Worm (Caenorhabditis elegans) whole organism, late embryonic: Measurements from ENCODE around the gene Y60A3A.23.

Source experiments
- C38D4.7 ChIP-seq: fragments of 200-800 bp; sonication (Bioruptor generic); optimal IDR thresholded peaks from 2 replicates; lab custom pipeline; 2018; ENCODE audit warnings: mild to moderate bottlenecking, missing genetic modification characterization, moderate library complexity, missing compliant biosample characterization
- K09A11.1 ChIP-seq: sonication (generic microtip); optimal IDR thresholded peaks from 2 replicates; lab custom pipeline; 2017; ENCODE audit warnings: antibody characterized with exemption, mild to moderate bottlenecking, missing genetic modification characterization, missing compliant biosample characterization; ENCODE audit not compliant: insufficient read depth
- Y22D7AL.16 ChIP-seq: sonication (generic microtip); optimal IDR thresholded peaks from 2 replicates; lab custom pipeline; 2016; ENCODE audit warnings: missing genetic modification characterization, missing compliant biosample characterization
- ceh-14 ChIP-seq: sonication (generic microtip); optimal IDR thresholded peaks from 2 replicates; lab custom pipeline; 2016; ENCODE audit warnings: missing genotype, missing genetic modification characterization, missing compliant biosample characterization
- ceh-18 ChIP-seq: sonication (generic microtip); optimal IDR thresholded peaks from 2 replicates; lab custom pipeline; 2016; ENCODE audit warnings: missing genetic modification characterization, missing compliant biosample characterization
- ceh-22 ChIP-seq: sonication (generic microtip); optimal IDR thresholded peaks from 2 replicates; lab custom pipeline; 2017; ENCODE audit warnings: missing biosample characterization, missing genetic modification characterization
- ceh-31 ChIP-seq: sonication (generic microtip); optimal IDR thresholded peaks from 2 replicates; lab custom pipeline; 2016; ENCODE audit warnings: missing genetic modification characterization, missing compliant biosample characterization
- ceh-34 ChIP-seq: sonication (generic microtip); optimal IDR thresholded peaks from 2 replicates; lab custom pipeline; 2016; ENCODE audit warnings: mild to moderate bottlenecking, missing genetic modification characterization, missing compliant biosample characterization
- ceh-45 ChIP-seq: fragments of 200-800 bp; sonication (Bioruptor generic); IDR thresholded peaks from 2 replicates; pipeline ENCODE4 v1.3.6; 2022; ENCODE audit warnings: missing genetic modification reagents, missing genetic modification characterization, missing compliant biosample characterization
- ceh-48 ChIP-seq: sonication (generic microtip); optimal IDR thresholded peaks from 2 replicates; lab custom pipeline; 2016; ENCODE audit warnings: missing genetic modification characterization, inconsistent platforms, missing compliant biosample characterization
- che-1 ChIP-seq: sonication (generic microtip); optimal IDR thresholded peaks from 2 replicates; lab custom pipeline; 2016; ENCODE audit warnings: mild to moderate bottlenecking, missing genetic modification characterization, missing compliant biosample characterization
- dmd-4 ChIP-seq: sonication (generic microtip); optimal IDR thresholded peaks from 2 replicates; lab custom pipeline; 2016; ENCODE audit warnings: borderline replicate concordance, missing genetic modification characterization, missing compliant biosample characterization
- elt-2 ChIP-seq: sonication (generic microtip); optimal IDR thresholded peaks from 2 replicates; lab custom pipeline; 2016; ENCODE audit warnings: missing genetic modification reagents, missing genetic modification characterization, missing compliant biosample characterization
- ets-4 ChIP-seq: sonication (generic microtip); optimal IDR thresholded peaks from 2 replicates; lab custom pipeline; 2016; ENCODE audit warnings: missing genetic modification characterization, missing compliant biosample characterization
- fax-1 ChIP-seq: sonication (generic microtip); optimal IDR thresholded peaks from 2 replicates; lab custom pipeline; 2016; ENCODE audit warnings: missing genotype, missing genetic modification characterization, missing compliant biosample characterization
- fkh-10 ChIP-seq: fragments of 150-350 bp; optimal IDR thresholded peaks from 2 replicates; lab custom pipeline; 2014; ENCODE audit warnings: missing biosample characterization, missing genetic modification reagents, missing genetic modification characterization
- fkh-6 ChIP-seq: sonication (generic microtip); optimal IDR thresholded peaks from 2 replicates; lab custom pipeline; 2016; ENCODE audit warnings: missing genetic modification characterization, missing compliant biosample characterization
- gmeb-2 ChIP-seq: sonication (generic microtip); optimal IDR thresholded peaks from 2 replicates; lab custom pipeline; 2016; ENCODE audit warnings: missing genetic modification characterization, inconsistent platforms, missing compliant biosample characterization
- hlh-13 ChIP-seq: fragments of 200-800 bp; sonication (Bioruptor generic); optimal IDR thresholded peaks from 2 replicates; lab custom pipeline; 2018; ENCODE audit warnings: mild to moderate bottlenecking, missing genetic modification characterization, missing compliant biosample characterization
- hlh-15 ChIP-seq: sonication (generic microtip); optimal IDR thresholded peaks from 2 replicates; lab custom pipeline; 2016; ENCODE audit warnings: missing genetic modification characterization, missing compliant biosample characterization
- hlh-30 ChIP-seq: sonication (generic microtip); optimal IDR thresholded peaks from 2 replicates; lab custom pipeline; 2017; ENCODE audit warnings: antibody characterized with exemption, missing genetic modification characterization, missing compliant biosample characterization; ENCODE audit not compliant: insufficient read depth
- hlh-8 ChIP-seq: sonication (generic microtip); optimal IDR thresholded peaks from 2 replicates; lab custom pipeline; 2016; ENCODE audit warnings: missing genotype, missing genetic modification characterization, missing compliant biosample characterization
- lim-6 ChIP-seq: sonication (generic microtip); optimal IDR thresholded peaks from 2 replicates; lab custom pipeline; 2016; ENCODE audit warnings: missing genetic modification characterization, missing compliant biosample characterization
- nfya-1 ChIP-seq: sonication (generic microtip); optimal IDR thresholded peaks from 2 replicates; lab custom pipeline; 2017; ENCODE audit warnings: missing genetic modification characterization, mild to moderate bottlenecking, missing compliant biosample characterization, antibody characterized with exemption, moderate library complexity
- nhr-11 ChIP-seq: fragments of 150-350 bp; optimal IDR thresholded peaks from 2 replicates; lab custom pipeline; 2014; ENCODE audit warnings: missing biosample characterization, missing genetic modification characterization
- nhr-232 ChIP-seq: sonication (generic microtip); optimal IDR thresholded peaks from 2 replicates; lab custom pipeline; 2016; ENCODE audit warnings: missing genetic modification characterization, missing compliant biosample characterization
- npax-4 ChIP-seq: sonication (generic microtip); optimal IDR thresholded peaks from 2 replicates; lab custom pipeline; 2016; ENCODE audit warnings: missing genetic modification characterization, missing compliant biosample characterization
- pag-3 ChIP-seq: sonication (generic microtip); optimal IDR thresholded peaks from 2 replicates; lab custom pipeline; 2016; ENCODE audit warnings: missing compliant biosample characterization, missing genetic modification characterization, borderline replicate concordance
- pros-1 ChIP-seq: fragments of 150-350 bp; optimal IDR thresholded peaks from 2 replicates; lab custom pipeline; 2014; ENCODE audit warnings: missing biosample characterization, missing genetic modification reagents, missing genetic modification characterization
- rnt-1 ChIP-seq: sonication (generic microtip); optimal IDR thresholded peaks from 2 replicates; lab custom pipeline; 2016; ENCODE audit warnings: missing genetic modification characterization, missing compliant biosample characterization
- sdc-2 ChIP-seq: sonication (generic microtip); optimal IDR thresholded peaks from 2 replicates; lab custom pipeline; 2016; ENCODE audit warnings: missing genotype, missing genetic modification characterization, missing compliant biosample characterization
- syd-9 ChIP-seq: sonication (generic microtip); optimal IDR thresholded peaks from 2 replicates; lab custom pipeline; 2016; ENCODE audit warnings: mild to moderate bottlenecking, missing genetic modification characterization, moderate library complexity, missing compliant biosample characterization
- tbx-2 ChIP-seq: sonication (generic microtip); optimal IDR thresholded peaks from 2 replicates; lab custom pipeline; 2016; ENCODE audit warnings: missing genetic modification characterization, missing compliant biosample characterization
- tbx-7 ChIP-seq: sonication (generic microtip); optimal IDR thresholded peaks from 2 replicates; lab custom pipeline; 2016; ENCODE audit warnings: missing genotype, missing genetic modification characterization, missing compliant biosample characterization
- unc-42 ChIP-seq: sonication (generic microtip); optimal IDR thresholded peaks from 2 replicates; lab custom pipeline; 2016; ENCODE audit warnings: missing genotype, missing genetic modification characterization, missing compliant biosample characterization
- unc-55 ChIP-seq: sonication (generic microtip); optimal IDR thresholded peaks from 2 replicates; lab custom pipeline; 2017; ENCODE audit warnings: missing biosample characterization, missing genetic modification reagents, missing genetic modification characterization
- unc-86 ChIP-seq: sonication (generic microtip); optimal IDR thresholded peaks from 2 replicates; lab custom pipeline; 2016; ENCODE audit warnings: missing genetic modification characterization, missing compliant biosample characterization
- ztf-16 ChIP-seq: sonication (generic microtip); optimal IDR thresholded peaks from 2 replicates; lab custom pipeline; 2017; ENCODE audit warnings: missing genetic modification characterization, missing compliant biosample characterization

Gene Y60A3A.23

DNA sequence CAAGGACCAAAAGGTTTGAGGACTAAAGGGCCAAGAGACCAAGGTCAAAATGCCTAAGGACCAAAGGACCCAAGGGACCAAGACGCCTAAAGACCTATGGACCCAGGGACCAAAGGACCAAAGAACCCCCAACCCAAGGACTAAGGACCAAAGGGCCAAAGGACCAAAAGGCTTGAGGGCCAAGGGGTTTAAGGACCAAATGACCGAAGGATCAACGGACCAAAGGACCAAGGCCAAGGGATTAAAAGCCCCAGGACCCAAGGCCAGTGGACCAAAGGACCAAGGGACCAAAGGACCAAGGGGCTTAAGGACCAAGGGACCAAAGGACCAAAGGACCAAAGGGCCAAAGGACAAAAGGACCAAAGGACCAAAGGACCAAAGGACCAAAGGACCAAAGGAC lies 7.8 kb upstream of the Y60A3A.23 start:
- TF ChIP-seq tbx-7: no peak
- peak; percentile 59 for TF ChIP-seq pag-3 (tag; lab: Kevin White, UChicago)

DNA sequence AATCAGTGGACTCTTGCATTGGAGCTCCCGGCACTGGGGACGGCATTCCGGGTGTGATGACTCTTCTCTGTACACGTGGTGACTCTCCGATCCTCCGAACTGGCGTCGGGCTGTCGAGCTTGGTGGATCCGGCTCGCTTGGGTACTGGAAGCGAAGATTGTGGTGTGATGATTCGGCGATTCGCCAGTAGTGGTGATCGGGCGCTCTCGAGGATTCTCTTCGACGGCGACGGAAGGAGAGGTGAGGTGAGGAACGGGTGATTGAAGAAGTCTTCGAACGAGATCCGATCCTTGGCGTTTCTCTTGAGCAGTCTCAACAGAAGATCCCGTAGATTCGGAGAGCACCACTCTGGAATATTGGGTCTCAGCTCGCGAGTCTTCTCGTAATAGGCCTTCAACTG lies 6.9 kb upstream of the Y60A3A.23 start:
- no peak for TF ChIP-seq fax-1 (tag; lab: Kevin White, UChicago)
- TF ChIP-seq pros-1 (tag; lab: Kevin White, UChicago): no peak

DNA sequence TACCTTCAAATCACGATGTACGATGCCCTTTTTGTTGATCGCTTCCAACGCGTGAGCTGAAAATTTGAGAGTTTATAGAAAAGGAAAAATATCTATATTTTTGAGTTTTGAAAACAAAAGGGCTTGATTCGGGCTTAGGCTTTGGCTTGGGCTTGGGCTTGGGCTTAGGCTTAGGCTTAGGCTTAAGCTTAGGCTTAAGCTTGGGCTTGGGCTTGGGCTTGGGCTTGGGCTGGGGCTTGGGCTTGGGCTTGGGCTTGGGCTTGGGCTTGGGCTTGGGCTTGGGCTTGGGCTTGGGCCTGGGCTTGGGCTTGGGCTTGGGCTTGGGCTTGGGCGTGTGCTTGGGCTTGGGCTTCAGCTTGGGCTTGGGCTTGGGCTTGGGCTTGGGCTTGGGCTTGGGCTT lies 5.4 kb upstream of the Y60A3A.23 start:
- TF ChIP-seq ztf-16 (tag; lab: Kevin White, UChicago) (no peak), Y22D7AL.16 (tag; lab: Kevin White, UChicago) (no peak), fkh-10 (GFP tag; lab: Kevin White, UChicago) (no peak), C38D4.7 (GFP tag; lab: Kevin White, UChicago) (no peak), ceh-18 (tag; lab: Kevin White, UChicago) (no peak), npax-4 (no peak)

DNA sequence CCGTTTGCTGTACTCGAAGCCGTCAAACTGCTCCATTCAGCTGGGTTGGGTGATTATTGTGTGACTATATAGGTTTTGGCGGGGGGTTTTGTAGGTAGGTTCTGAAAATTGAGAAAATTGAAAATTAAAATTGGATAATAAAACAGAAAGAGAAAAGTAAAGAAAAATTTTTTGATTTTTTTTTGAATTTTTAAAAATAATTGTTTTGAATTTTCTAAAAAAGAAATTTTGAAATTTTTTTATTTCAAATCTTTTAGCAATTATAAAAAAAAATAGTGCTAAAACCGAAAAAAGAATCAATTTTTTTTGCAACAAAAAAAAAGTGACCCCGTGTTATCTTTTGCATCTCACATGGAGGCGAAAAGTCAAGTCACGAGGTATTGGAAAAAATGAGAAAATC lies 3.2 kb upstream of the Y60A3A.23 start, which contains the start of gene unc-51:
unc-51 (minus strand) TSS at position 101 of the 400 bp plus-strand sequence.
- no peak for TF ChIP-seq ceh-22

DNA sequence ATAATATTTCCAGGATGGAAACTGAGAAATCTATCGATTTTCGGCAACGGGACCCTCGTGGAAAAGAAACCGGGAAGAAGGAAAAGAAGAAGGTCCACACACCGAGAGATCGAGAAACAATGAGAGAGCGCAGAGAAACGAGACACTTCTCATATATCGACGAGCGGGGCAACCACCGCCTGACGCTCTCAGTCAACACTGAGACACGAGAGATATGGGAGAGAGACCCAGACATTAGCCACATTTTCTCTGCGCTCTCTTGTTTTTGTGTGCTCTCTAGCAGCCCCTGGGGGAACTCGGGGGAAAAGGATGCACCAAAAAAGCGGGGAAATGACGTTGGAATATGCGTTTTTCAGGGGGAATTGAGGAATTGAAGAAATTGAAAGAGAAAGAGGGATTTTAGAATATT lies 1.8 kb upstream of the Y60A3A.23 start:
- TF ChIP-seq hlh-30: peak; percentile 94
- peak; percentile 73 for TF ChIP-seq unc-55
- TF ChIP-seq hlh-8: no peak
- TF ChIP-seq syd-9: peak; percentile 10
- TF ChIP-seq ceh-18 (tag; lab: Kevin White, UChicago): peak; percentile 47
- TF ChIP-seq ceh-34 (tag; lab: Kevin White, UChicago): peak; percentile 91
- TF ChIP-seq tbx-2 (tag; lab: Kevin White, UChicago): peak; percentile 67
- no peak for TF ChIP-seq unc-86 (tag; lab: Kevin White, UChicago)
- peak; percentile 41 for TF ChIP-seq sdc-2
- TF ChIP-seq ceh-14 (tag; lab: Kevin White, UChicago): peak; percentile 33
- peak; percentile 76 for TF ChIP-seq nfya-1 (tag; lab: Kevin White, UChicago)
- TF ChIP-seq unc-42 (tag; lab: Kevin White, UChicago): peak; percentile 65
- TF ChIP-seq ceh-45 (GFP tag; lab: Robert Waterston, UW): no peak
- TF ChIP-seq hlh-15 (tag; lab: Kevin White, UChicago): no peak
- TF ChIP-seq ets-4 (tag; lab: Kevin White, UChicago): no peak
- no peak for TF ChIP-seq hlh-13
- TF ChIP-seq rnt-1 (tag; lab: Kevin White, UChicago): no peak
- TF ChIP-seq ceh-48: peak; percentile 97
- TF ChIP-seq dmd-4: peak; percentile 29
- TF ChIP-seq ceh-31 (tag; lab: Kevin White, UChicago): peak; percentile 82

DNA sequence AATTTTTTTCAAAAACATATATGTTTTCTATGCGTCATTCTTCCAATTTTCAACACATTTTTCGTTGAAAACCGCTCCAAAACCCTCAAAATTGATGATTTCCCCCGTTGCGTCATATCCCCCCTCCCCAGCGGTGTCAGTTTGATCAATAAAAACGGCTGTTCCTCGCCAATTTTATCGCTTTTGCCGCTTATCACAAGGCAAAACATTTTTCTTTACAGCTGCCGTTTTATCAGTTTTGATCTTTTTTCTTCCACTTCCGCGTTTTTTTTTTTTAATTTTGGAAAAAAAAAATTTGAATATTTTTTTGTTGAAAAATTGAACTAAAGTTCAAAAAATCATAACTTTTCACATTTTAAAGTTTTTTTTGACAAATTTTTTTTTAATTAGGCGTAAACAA lies 3.6 kb downstream of the Y60A3A.23 start:
- TF ChIP-seq gmeb-2 (tag; lab: Kevin White, UChicago) (no peak), elt-2 (tag; lab: Kevin White, UChicago) (peak; percentile 26)

DNA sequence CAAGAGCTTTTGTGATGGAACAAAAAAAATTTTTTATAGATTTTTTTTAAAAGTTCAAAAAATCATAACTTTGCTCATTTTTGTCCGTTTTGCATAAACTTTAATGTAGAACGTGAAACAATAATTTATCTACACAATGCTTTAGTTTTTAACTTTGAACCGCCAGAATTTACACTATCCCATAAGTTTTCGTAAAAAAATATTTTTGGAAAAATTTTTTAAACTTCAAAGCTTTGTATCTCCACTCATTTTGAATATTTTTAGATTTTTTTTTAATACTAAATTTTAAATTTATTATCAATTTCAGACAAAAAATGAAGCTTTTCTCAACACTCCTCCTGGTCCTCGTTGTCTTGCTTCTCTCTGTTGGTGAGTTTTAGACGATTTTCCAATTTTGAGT lies 4.1 kb downstream of the Y60A3A.23 start, which contains the start of gene Y60A3A.21:
Y60A3A.21 (plus strand) TSS at position 301 of the 400 bp plus-strand sequence.
- TF ChIP-seq tbx-7: no peak
- TF ChIP-seq lim-6 (tag; lab: Kevin White, UChicago): no peak
- no peak for TF ChIP-seq pag-3 (tag; lab: Kevin White, UChicago)
- TF ChIP-seq Y22D7AL.16 (tag; lab: Kevin White, UChicago): no peak
- TF ChIP-seq nhr-11: no peak
- no peak for TF ChIP-seq nhr-232 (tag; lab: Kevin White, UChicago)
- TF ChIP-seq fkh-6 (tag; lab: Kevin White, UChicago): no peak
- TF ChIP-seq ceh-48: no peak
- no peak for TF ChIP-seq ceh-14 (tag; lab: Kevin White, UChicago)
- no peak for TF ChIP-seq che-1 (tag; lab: Kevin White, UChicago)
- no peak for TF ChIP-seq gmeb-2 (tag; lab: Kevin White, UChicago)
- TF ChIP-seq K09A11.1 (tag; lab: Kevin White, UChicago): no peak
